Worm (Caenorhabditis elegans) whole organism, L1 larva: ENCODE data around the gene gap-2.

ENCODE experiments used
- C34B4.2 ChIP-seq: sonication (generic microtip); optimal IDR thresholded peaks from 2 replicates; lab custom pipeline; 2017; ENCODE audit warnings: mild to moderate bottlenecking, missing genetic modification characterization, missing compliant biosample characterization
- F16B12.6 ChIP-seq: fragments of 150-350 bp; optimal IDR thresholded peaks from 2 replicates; lab custom pipeline; 2014; ENCODE audit warnings: missing biosample characterization, missing genetic modification characterization
- ama-1 ChIP-seq: fragments of 150-350 bp; optimal IDR thresholded peaks from 2 replicates; lab custom pipeline; 2014
- blmp-1 ChIP-seq: fragments of 150-350 bp; optimal IDR thresholded peaks from 2 replicates; lab custom pipeline; 2014; ENCODE audit warnings: missing biosample characterization, missing genetic modification characterization
- ceh-82 ChIP-seq, 3 experiments: fragments of 150-350 bp in 1 of 3; sonication (generic microtip) in 2 of 3; optimal IDR thresholded peaks; 2 replicates each; lab custom pipeline; 2014 to 2017; ENCODE audit warnings: missing biosample characterization in 3 of 3, missing genetic modification characterization in 3 of 3
- ceh-88 ChIP-seq: fragments of 200-800 bp; sonication (Bioruptor generic); IDR thresholded peaks from 2 replicates; pipeline ENCODE4 v1.3.6; 2022; ENCODE audit warnings: missing genetic modification characterization, missing compliant biosample characterization
- ceh-90 ChIP-seq: sonication (generic microtip); optimal IDR thresholded peaks from 2 replicates; lab custom pipeline; 2016; ENCODE audit warnings: missing genetic modification characterization, missing compliant biosample characterization
- ces-1 ChIP-seq: fragments of 150-350 bp; optimal IDR thresholded peaks from 2 replicates; lab custom pipeline; 2014; ENCODE audit warnings: missing biosample characterization, missing genetic modification reagents, missing genetic modification characterization
- dpl-1 ChIP-seq, 3 experiments: fragments of 150-350 bp in 2 of 3; sonication (generic microtip) in 1 of 3; optimal IDR thresholded peaks; 2 replicates each; lab custom pipeline; 2014 to 2017; ENCODE audit warnings: missing biosample characterization in 3 of 3, missing genetic modification characterization in 3 of 3, missing genetic modification reagents in 3 of 3
- efl-1 ChIP-seq, 4 experiments: fragments of 150-350 bp; optimal IDR thresholded peaks in 3 of 4; peaks in 1 of 4; 1 replicate in 1 of 4; 2 replicates in 3 of 4; lab custom pipeline; 2014; ENCODE audit warnings: missing biosample characterization in 2 of 4, missing genetic modification characterization in 2 of 4, missing genetic modification reagents in 2 of 4
- efl-3 ChIP-seq: fragments of 200-800 bp; sonication (Bioruptor generic); optimal IDR thresholded peaks from 2 replicates; lab custom pipeline; 2018; ENCODE audit warnings: mild to moderate bottlenecking, missing genetic modification characterization, missing compliant biosample characterization
- egl-13 ChIP-seq: sonication (generic microtip); optimal IDR thresholded peaks from 2 replicates; lab custom pipeline; 2016; ENCODE audit warnings: missing genotype, missing genetic modification reagents, missing genetic modification characterization, missing compliant biosample characterization
- egl-27 ChIP-seq, 2 experiments: fragments of 150-350 bp in 1 of 2; sonication (generic microtip); optimal IDR thresholded peaks; 3 replicates each; lab custom pipeline; 2017 to 2018; ENCODE audit warnings: missing biosample characterization in 2 of 2, missing genetic modification characterization in 2 of 2, missing genetic modification reagents in 2 of 2
- elt-2 ChIP-seq: sonication (generic microtip); optimal IDR thresholded peaks from 2 replicates; lab custom pipeline; 2016; ENCODE audit warnings: missing genetic modification characterization, mild to moderate bottlenecking, inconsistent platforms, missing compliant biosample characterization, missing genetic modification reagents
- fkh-10 ChIP-seq: sonication (generic microtip); optimal IDR thresholded peaks from 2 replicates; lab custom pipeline; 2017; ENCODE audit warnings: missing biosample characterization, missing genetic modification reagents, missing genetic modification characterization
- fkh-4 ChIP-seq: sonication (generic microtip); optimal IDR thresholded peaks from 2 replicates; lab custom pipeline; 2016; ENCODE audit warnings: missing compliant biosample characterization, missing genetic modification characterization, borderline replicate concordance
- fos-1 ChIP-seq: fragments of 150-350 bp; optimal IDR thresholded peaks from 2 replicates; lab custom pipeline; 2014; ENCODE audit warnings: missing biosample characterization, missing genetic modification characterization
- hpl-2 ChIP-seq: fragments of 150-350 bp; optimal IDR thresholded peaks from 2 replicates; lab custom pipeline; 2014; ENCODE audit warnings: missing biosample characterization, missing genetic modification reagents, missing genetic modification characterization
- irx-1 ChIP-seq: sonication (generic microtip); optimal IDR thresholded peaks from 2 replicates; lab custom pipeline; 2016; ENCODE audit warnings: missing genetic modification characterization, missing compliant biosample characterization
- isw-1 ChIP-seq: fragments of 200-800 bp; sonication (Bioruptor generic); IDR thresholded peaks from 2 replicates; pipeline ENCODE4 v1.3.6; 2022; ENCODE audit warnings: missing genetic modification characterization, missing compliant biosample characterization
- jun-1 ChIP-seq: fragments of 150-350 bp; optimal IDR thresholded peaks from 2 replicates; lab custom pipeline; 2014; ENCODE audit warnings: missing biosample characterization, missing genetic modification reagents, missing genetic modification characterization
- lin-13 ChIP-seq: fragments of 150-350 bp; optimal IDR thresholded peaks from 2 replicates; lab custom pipeline; 2014; ENCODE audit warnings: missing biosample characterization, missing genetic modification reagents, missing genetic modification characterization
- lin-14 ChIP-seq: fragments of 200-800 bp; sonication (Bioruptor generic); optimal IDR thresholded peaks from 2 replicates; lab custom pipeline; 2018; ENCODE audit warnings: mild to moderate bottlenecking, missing genetic modification characterization, moderate library complexity, missing compliant biosample characterization
- lin-35 ChIP-seq, 2 experiments: fragments of 150-350 bp; optimal IDR thresholded peaks; 2 replicates each; lab custom pipeline; 2014; ENCODE audit warnings: missing biosample characterization in 2 of 2, missing genetic modification characterization in 2 of 2, missing genetic modification reagents in 2 of 2
- lir-3 ChIP-seq: sonication (generic microtip); optimal IDR thresholded peaks from 2 replicates; lab custom pipeline; 2016; ENCODE audit warnings: mild to moderate bottlenecking, missing genetic modification characterization, moderate library complexity, missing compliant biosample characterization; ENCODE audit not compliant: poor library complexity
- lsy-2 ChIP-seq, 2 experiments: fragments of 150-350 bp; optimal IDR thresholded peaks; 2 replicates each; lab custom pipeline; 2014; ENCODE audit warnings: missing biosample characterization in 2 of 2, missing genetic modification characterization in 2 of 2
- mdl-1 ChIP-seq, 2 experiments: fragments of 150-350 bp; optimal IDR thresholded peaks; 2 replicates each; lab custom pipeline; 2014 to 2017; ENCODE audit warnings: missing biosample characterization in 2 of 2, missing genetic modification characterization in 2 of 2, inconsistent platforms in 1 of 2
- mef-2 ChIP-seq: fragments of 150-350 bp; optimal IDR thresholded peaks from 2 replicates; lab custom pipeline; 2014; ENCODE audit warnings: missing biosample characterization, missing genetic modification characterization
- nhr-20 ChIP-seq: sonication (generic microtip); optimal IDR thresholded peaks from 2 replicates; lab custom pipeline; 2016; ENCODE audit warnings: mild to moderate bottlenecking, missing genetic modification characterization, missing compliant biosample characterization
- nhr-71 ChIP-seq: sonication (generic microtip); optimal IDR thresholded peaks from 2 replicates; lab custom pipeline; 2016; ENCODE audit warnings: mild to moderate bottlenecking, missing genetic modification characterization, moderate library complexity, missing compliant biosample characterization
- nhr-76 ChIP-seq: sonication (generic microtip); optimal IDR thresholded peaks from 2 replicates; lab custom pipeline; 2017; ENCODE audit warnings: missing biosample characterization, missing genetic modification characterization
- nhr-77 ChIP-seq: fragments of 150-350 bp; optimal IDR thresholded peaks from 2 replicates; lab custom pipeline; 2014; ENCODE audit warnings: missing biosample characterization, missing genetic modification characterization
- nhr-85 ChIP-seq: sonication (generic microtip); peaks from one replicate; lab custom pipeline; 2016; ENCODE audit warnings: missing genetic modification characterization, inconsistent platforms, missing compliant biosample characterization
- nhr-90 ChIP-seq: sonication (generic microtip); optimal IDR thresholded peaks from 2 replicates; lab custom pipeline; 2016; ENCODE audit warnings: mild to moderate bottlenecking, missing genetic modification characterization, missing compliant biosample characterization; ENCODE audit not compliant: poor library complexity
- pag-3 ChIP-seq: sonication (generic microtip); optimal IDR thresholded peaks from 2 replicates; lab custom pipeline; 2017; ENCODE audit warnings: missing genetic modification characterization, mild to moderate bottlenecking, missing compliant biosample characterization, antibody characterized with exemption, borderline replicate concordance; ENCODE audit not compliant: insufficient read depth
- pqm-1 ChIP-seq: sonication (generic microtip); optimal IDR thresholded peaks from 3 replicates; lab custom pipeline; 2017; ENCODE audit warnings: missing biosample characterization, missing genetic modification characterization
- rnt-1 ChIP-seq: sonication (generic microtip); optimal IDR thresholded peaks from 2 replicates; lab custom pipeline; 2016; ENCODE audit warnings: mild to moderate bottlenecking, missing genetic modification characterization, moderate library complexity, missing compliant biosample characterization
- skn-1 ChIP-seq: fragments of 150-350 bp; optimal IDR thresholded peaks from 2 replicates; lab custom pipeline; 2014; ENCODE audit warnings: missing biosample characterization, missing genetic modification characterization
- sox-4 ChIP-seq: sonication (generic microtip); optimal IDR thresholded peaks from 2 replicates; lab custom pipeline; 2016; ENCODE audit warnings: missing genetic modification characterization, missing compliant biosample characterization
- sup-37 ChIP-seq: fragments of 200-800 bp; sonication (Bioruptor generic); optimal IDR thresholded peaks from 2 replicates; lab custom pipeline; 2018; ENCODE audit warnings: mild to moderate bottlenecking, missing genetic modification characterization, missing compliant biosample characterization
- tbx-2 ChIP-seq: sonication (generic microtip); optimal IDR thresholded peaks from 2 replicates; lab custom pipeline; 2016; ENCODE audit warnings: missing genetic modification characterization, missing compliant biosample characterization
- tlp-1 ChIP-seq: fragments of 150-350 bp; optimal IDR thresholded peaks from 2 replicates; lab custom pipeline; 2014; ENCODE audit warnings: missing biosample characterization, missing genetic modification characterization
- unc-30 ChIP-seq: sonication (generic microtip); optimal IDR thresholded peaks from 2 replicates; lab custom pipeline; 2017; ENCODE audit warnings: missing biosample characterization, missing genetic modification characterization
- unc-98 ChIP-seq: fragments of 200-800 bp; sonication (Bioruptor generic); IDR thresholded peaks from 2 replicates; pipeline ENCODE4 v1.3.6; 2022; ENCODE audit warnings: missing genetic modification characterization, missing compliant biosample characterization
- zip-4 ChIP-seq: fragments of 200-800 bp; sonication (Bioruptor generic); optimal IDR thresholded peaks from 2 replicates; lab custom pipeline; 2018; ENCODE audit warnings: mild to moderate bottlenecking, missing genetic modification characterization, moderate library complexity, missing compliant biosample characterization

The gap-2 gene

ce11 chrX:9537538-9538172, 65.4 kb downstream of the gap-2 start (continued):
- TF ChIP-seq C34B4.2 (tag; lab: Kevin White, UChicago) = no peak

DNA sequence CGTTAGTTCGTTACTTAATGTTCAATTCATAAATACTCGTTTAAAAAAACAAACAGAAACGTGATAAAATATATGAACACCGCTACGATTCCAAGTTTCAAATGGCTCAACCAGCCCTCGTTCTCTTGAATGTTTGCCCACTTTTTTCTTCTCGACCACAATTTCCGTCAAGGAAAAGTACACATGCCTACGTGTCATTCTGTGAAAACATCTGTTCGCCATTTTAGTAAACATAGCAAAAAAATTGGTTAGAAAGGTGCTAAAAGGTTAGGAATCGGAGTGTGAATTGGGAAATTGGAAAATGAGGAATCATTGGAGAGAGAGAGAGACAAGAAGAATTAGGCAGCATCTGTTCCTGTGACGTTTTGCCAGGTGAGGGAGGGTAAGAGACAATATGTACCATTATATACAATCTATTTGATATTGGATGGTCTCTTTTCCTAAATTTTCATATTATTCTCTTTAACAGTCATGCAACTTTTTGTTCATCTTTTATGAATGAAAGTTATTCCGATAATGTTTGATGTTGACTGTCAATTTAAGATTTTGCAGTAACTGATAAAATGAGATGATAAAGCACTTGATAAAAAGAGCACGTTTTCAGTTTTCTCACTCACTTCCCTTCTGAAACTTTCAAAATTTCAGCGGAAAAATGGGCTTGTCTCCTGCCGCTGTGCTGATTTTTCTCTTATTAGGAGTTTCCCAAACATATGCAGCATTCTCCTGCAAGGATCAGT, 67.2 kb downstream of the gap-2 start, which contains the start of gene nuc-1:
Gene nuc-1 (plus strand): TSS at position 612 of the 737 bp plus-strand sequence.
- TF ChIP-seq mdl-1 (tag; optimal IDR thresholded peaks at IDR 0.05; lab: Kevin White, UChicago) (no peak), lir-3 (tag; lab: Kevin White, UChicago) (no peak), efl-1 (optimal IDR thresholded peaks at IDR 0.05; lab: Kevin White, UChicago) (no peak), efl-1 (GFP tag; optimal IDR thresholded peaks at IDR 0.05 in 1 of 2; lab: Kevin White, UChicago) (peak in 1 of 2 experiments; percentile 69), tbx-2 (tag; lab: Kevin White, UChicago) (no peak), ceh-88 (GFP tag; lab: Robert Waterston, UW) (no peak), lin-13 (GFP tag; lab: Kevin White, UChicago) (no peak), nhr-76 (tag; lab: Kevin White, UChicago) (no peak), sox-4 (tag; lab: Kevin White, UChicago) (no peak), ces-1 (GFP tag; lab: Kevin White, UChicago) (no peak), egl-13 (tag; lab: Kevin White, UChicago) (no peak), elt-2 (tag; lab: Kevin White, UChicago) (peak; percentile 75), lin-14 (GFP tag; lab: Kevin White, UChicago) (peak; percentile 13), tlp-1 (tag; lab: Kevin White, UChicago) (peak; percentile 38), efl-3 (GFP tag; lab: Kevin White, UChicago) (no peak), nhr-85 (tag; lab: Kevin White, UChicago) (peak; percentile 53), isw-1 (GFP tag; lab: Robert Waterston, UW) (no peak), lsy-2 (tag; optimal IDR thresholded peaks at IDR 0.05; lab: Kevin White, UChicago) (no peak), irx-1 (no peak), ceh-82 (tag; optimal IDR thresholded peaks at IDR 0.05; lab: Kevin White, UChicago) (no peak), dpl-1 (GFP tag; optimal IDR thresholded peaks at IDR 0.05; lab: Kevin White, UChicago) (no peak), nhr-77 (tag; lab: Kevin White, UChicago) (no peak), zip-4 (no peak), pqm-1 (tag; lab: Kevin White, UChicago) (no peak), skn-1 (no peak), F16B12.6 (tag; lab: Kevin White, UChicago) (no peak), sup-37 (GFP tag; lab: Kevin White, UChicago) (no peak), mef-2 (tag; lab: Kevin White, UChicago) (no peak)

DNA sequence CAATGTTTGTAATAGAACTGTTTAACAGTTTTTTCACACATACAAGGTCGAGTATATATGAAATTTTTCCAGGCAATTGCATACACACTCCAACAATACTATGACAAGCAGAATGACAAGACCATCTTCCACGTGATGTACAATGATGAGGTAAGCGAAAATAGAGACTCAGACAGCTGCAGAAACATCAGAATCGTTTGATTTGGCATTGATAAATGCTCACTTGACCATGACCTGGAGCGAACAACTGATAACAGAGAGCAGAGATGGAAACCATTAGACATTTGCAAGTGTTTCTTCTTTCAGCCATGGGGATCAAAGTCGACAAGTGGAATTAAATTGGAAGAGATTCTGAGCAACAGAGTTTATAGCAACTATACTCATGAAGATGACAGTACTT, 68.2 kb downstream of the gap-2 start:
- TF ChIP-seq pag-3 (tag; lab: Kevin White, UChicago) (no peak), egl-13 (tag; lab: Kevin White, UChicago) (no peak), nhr-85 (tag; lab: Kevin White, UChicago) (peak; percentile 81), fos-1 (tag; lab: Kevin White, UChicago) (no peak), ceh-90 (no peak), ces-1 (GFP tag; lab: Kevin White, UChicago) (no peak), lin-13 (GFP tag; lab: Kevin White, UChicago) (no peak), lin-35 (GFP tag; optimal IDR thresholded peaks at IDR 0.05; lab: Kevin White, UChicago) (peak in 1 of 2 experiments; percentile 71), nhr-71 (tag; lab: Kevin White, UChicago) (peak; percentile 56), nhr-20 (tag; lab: Kevin White, UChicago) (peak; percentile 68), unc-30 (tag; lab: Kevin White, UChicago) (no peak), hpl-2 (peak; percentile 11), blmp-1 (tag; lab: Kevin White, UChicago) (peak; percentile 16), ama-1 (lab: Kevin White, UChicago) (no peak), unc-98 (no peak), skn-1 (no peak), nhr-90 (tag; lab: Kevin White, UChicago) (peak; percentile 33), rnt-1 (tag; lab: Kevin White, UChicago) (no peak), sup-37 (GFP tag; lab: Kevin White, UChicago) (no peak), egl-27 (tag; optimal IDR thresholded peaks at IDR 0.05; lab: Kevin White, UChicago) (no peak), efl-1 (optimal IDR thresholded peaks at IDR 0.05; lab: Kevin White, UChicago) (no peak), efl-1 (GFP tag; optimal IDR thresholded peaks at IDR 0.05 in 1 of 2; lab: Kevin White, UChicago) (peak in 1 of 2 experiments; percentile 70), fkh-10 (GFP tag; lab: Kevin White, UChicago) (no peak), lin-14 (GFP tag; lab: Kevin White, UChicago) (peak; percentile 55), mdl-1 (tag; optimal IDR thresholded peaks at IDR 0.05; lab: Kevin White, UChicago) (peak in 1 of 2 experiments; percentile 70), jun-1 (tag; lab: Kevin White, UChicago) (peak; percentile 16), fkh-4 (tag; lab: Kevin White, UChicago) (no peak)
